Fruit fly (Drosophila melanogaster): ENCODE data around the gene Ccm3.

The Ccm3 gene

dm6 chr3R:15371833-15372232 is at the start of gene Ccm3, which contains the start of gene CG6136 (continued):
- TF ChIP-seq Hr78 (GFP tag; optimal IDR thresholded peaks at IDR 0.05): no peak
- TF ChIP-seq Six4 (GFP tag; optimal IDR thresholded peaks at IDR 0.05): no peak
- TF ChIP-seq lab (GFP tag; optimal IDR thresholded peaks at IDR 0.05): peak; percentile 61
- no peak for TF ChIP-seq scrt (GFP tag; optimal IDR thresholded peaks at IDR 0.05)
- peak; percentile 50 for TF ChIP-seq tx (GFP tag; optimal IDR thresholded peaks at IDR 0.05)
- TF ChIP-seq Nf-YB (GFP tag; optimal IDR thresholded peaks at IDR 0.05): no peak
- TF ChIP-seq aop (GFP tag; IDR thresholded peaks at IDR 0.05): no peak
- no peak for TF ChIP-seq CG13775 (GFP tag; optimal IDR thresholded peaks at IDR 0.05)
- no peak for TF ChIP-seq onecut (GFP tag; IDR thresholded peaks at IDR 0.05)
- no peak for TF ChIP-seq CG1602 (GFP tag; optimal IDR thresholded peaks at IDR 0.05)
- TF ChIP-seq CG18764 (GFP tag; optimal IDR thresholded peaks at IDR 0.05): peak; percentile 10
- peak; percentile 46 for TF ChIP-seq Nf-YC (tag; optimal IDR thresholded peaks at IDR 0.05)
- no peak for TF ChIP-seq dati (GFP tag; IDR thresholded peaks at IDR 0.05)
- no peak for TF ChIP-seq CG17912 (GFP tag; optimal IDR thresholded peaks at IDR 0.05)
- TF ChIP-seq CG5245 (GFP tag; optimal IDR thresholded peaks at IDR 0.05): no peak
- TF ChIP-seq NC2β (GFP tag; optimal IDR thresholded peaks at IDR 0.05): peak; percentile 35
- TF ChIP-seq pita (GFP tag; optimal IDR thresholded peaks at IDR 0.05): no peak
- no peak for TF ChIP-seq slou (GFP tag; optimal IDR thresholded peaks at IDR 0.05)
- no peak for TF ChIP-seq CG32772 (GFP tag; IDR thresholded peaks at IDR 0.05)
- peak; percentile 19 for TF ChIP-seq ind (GFP tag; optimal IDR thresholded peaks at IDR 0.05)
- TF ChIP-seq CG31441 (GFP tag; IDR thresholded peaks at IDR 0.05): no peak
- peak; percentile 68 for TF ChIP-seq CG1603 (tag; optimal IDR thresholded peaks at IDR 0.05)
- TF ChIP-seq so (GFP tag; IDR thresholded peaks at IDR 0.05): no peak
- TF ChIP-seq knrl (GFP tag; IDR thresholded peaks at IDR 0.05; ENCODE audit: partially characterized antibody): peak; percentile 89
- TF ChIP-seq peb (GFP tag; IDR thresholded peaks at IDR 0.05): no peak
- TF ChIP-seq CG4707 (GFP tag; optimal IDR thresholded peaks at IDR 0.05): no peak
- no peak for TF ChIP-seq Gug (GFP tag; IDR thresholded peaks at IDR 0.05)
- TF ChIP-seq CG9932 (GFP tag; IDR thresholded peaks at IDR 0.05): peak; percentile 81
- no peak for TF ChIP-seq CG10431 (GFP tag; optimal IDR thresholded peaks at IDR 0.05)
- TF ChIP-seq fd102C (GFP tag; optimal IDR thresholded peaks at IDR 0.05): no peak
- TF ChIP-seq CG13123 (GFP tag; optimal IDR thresholded peaks at IDR 0.05): no peak
- TF ChIP-seq chinmo (GFP tag; IDR thresholded peaks at IDR 0.05; ENCODE audit: partially characterized antibody): peak; percentile 88; the same call in 3 of the 4 replicates
- peak; percentile 40 for TF ChIP-seq CG9437 (GFP tag; optimal IDR thresholded peaks at IDR 0.05)
- peak; percentile 6 for TF ChIP-seq CG7271 (tag; optimal IDR thresholded peaks at IDR 0.05)
- peak; percentile 40; the same call in 1 of the 3 replicates for TF ChIP-seq H15 (GFP tag; IDR thresholded peaks at IDR 0.05)
- peak; percentile 38 for TF ChIP-seq CG14710 (tag; optimal IDR thresholded peaks at IDR 0.05)
- peak; percentile 56 to 93 for TF ChIP-seq crp (GFP tag; optimal IDR thresholded peaks at IDR 0.05)
- TF ChIP-seq CG12769 (tag; optimal IDR thresholded peaks at IDR 0.05): no peak
- peak; percentile 62 for TF ChIP-seq CG32532 (GFP tag; IDR thresholded peaks at IDR 0.05)
- peak; percentile 96 for TF ChIP-seq Bgb (GFP tag; IDR thresholded peaks at IDR 0.05; ENCODE audit: partially characterized antibody)
- peak; percentile 54 for TF ChIP-seq grau (tag; optimal IDR thresholded peaks at IDR 0.05)
- peak; percentile 27 for TF ChIP-seq gcm (GFP tag; optimal IDR thresholded peaks at IDR 0.05)
- TF ChIP-seq hb (GFP tag; IDR thresholded peaks at IDR 0.05; ENCODE audit: partially characterized antibody): peak; percentile 86
- TF ChIP-seq ssp (GFP tag; IDR thresholded peaks at IDR 0.05): no peak
- TF ChIP-seq cas (GFP tag; IDR thresholded peaks at IDR 0.05): no peak
- peak; percentile 45 for TF ChIP-seq Meics (GFP tag; optimal IDR thresholded peaks at IDR 0.05)
- TF ChIP-seq CG12299 (tag; optimal IDR thresholded peaks at IDR 0.05): no peak
- no peak for TF ChIP-seq CG6654 (GFP tag; optimal IDR thresholded peaks at IDR 0.05)
- no peak for TF ChIP-seq Rx (GFP tag; IDR thresholded peaks at IDR 0.05)
- TF ChIP-seq CG9817 (tag; optimal IDR thresholded peaks at IDR 0.05): no peak
- TF ChIP-seq CG5180 (GFP tag; optimal IDR thresholded peaks at IDR 0.05): no peak
